In genomic region chr3R:24294784-24295555, dm6 we compare ENCODE assay signal across 1 fruit fly cellular context.
A peak's percentile ranks its signal among the peaks of the same experiment; 100 is the strongest.
TF ChIP-seq lines count a peak whose summit lies in the region.

TSS of gene crb (plus strand) at chr3R:24295078.

TF ChIP-seq in whole organism, embryonic, 481 proteins besides CTCF, POLR2A, EP300 and RAD21 (continued from another document and continues in another):
- TF ChIP-seq Camta (GFP tag; optimal IDR thresholded peaks at IDR 0.05; lab: Kevin White, UChicago) (peak; percentile 44), CG12769 (tag; optimal IDR thresholded peaks at IDR 0.05; lab: Kevin White, UChicago) (peak; percentile 69), Awh (GFP tag; IDR thresholded peaks at IDR 0.05; lab: Robert Waterston, UW) (0 out of 2 replicates have a peak, but pooled peaks have one; percentile 29), Mad (GFP tag; optimal IDR thresholded peaks at IDR 0.05; lab: Kevin White, UChicago) (peak; percentile 42), abd-A (tag; optimal IDR thresholded peaks at IDR 0.05; lab: Kevin White, UChicago) (no peak), seq (GFP tag; IDR thresholded peaks at IDR 0.05; lab: Robert Waterston, UW) (no peak), p53 (GFP tag; optimal IDR thresholded peaks at IDR 0.05; lab: Kevin White, UChicago) (peak; percentile 22), TFAM (GFP tag; optimal IDR thresholded peaks at IDR 0.05; lab: Kevin White, UChicago) (no peak), sr (GFP tag; IDR thresholded peaks at IDR 0.05; lab: Robert Waterston, UW) (0 out of 3 replicates have a peak, but pooled peaks have one; percentile 41), repo (GFP tag; optimal IDR thresholded peaks at IDR 0.05; lab: Kevin White, UChicago) (peak; percentile 19), Asciz (GFP tag; optimal IDR thresholded peaks at IDR 0.05; lab: Kevin White, UChicago) (no peak), Bteb2 (GFP tag; optimal IDR thresholded peaks at IDR 0.05; lab: Kevin White, UChicago) (peak; percentile 29), B-H2 (GFP tag; optimal IDR thresholded peaks at IDR 0.05; lab: Kevin White, UChicago) (peak; percentile 73), ems (GFP tag; optimal IDR thresholded peaks at IDR 0.05; lab: Kevin White, UChicago) (peak; percentile 46), Usf (GFP tag; optimal IDR thresholded peaks at IDR 0.05; lab: Kevin White, UChicago) (no peak), ewg (GFP tag; optimal IDR thresholded peaks at IDR 0.05; lab: Kevin White, UChicago) (peak; percentile 5), Nf-YC (tag; optimal IDR thresholded peaks at IDR 0.05; lab: Kevin White, UChicago) (peak; percentile 49), NC2β (GFP tag; optimal IDR thresholded peaks at IDR 0.05; lab: Kevin White, UChicago) (peak; percentile 72), sc (optimal IDR thresholded peaks at IDR 0.05; lab: Kevin White, UChicago) (no peak), sc (GFP tag; optimal IDR thresholded peaks at IDR 0.05; lab: Kevin White, UChicago) (no peak), vfl (GFP tag; optimal IDR thresholded peaks at IDR 0.05; lab: Kevin White, UChicago) (peak; percentile 26), Dek (tag; optimal IDR thresholded peaks at IDR 0.05; lab: Kevin White, UChicago) (peak; percentile 54), CG8290 (GFP tag; optimal IDR thresholded peaks at IDR 0.05; lab: Kevin White, UChicago) (peak; percentile 36), CG8290 (tag; optimal IDR thresholded peaks at IDR 0.05; lab: Kevin White, UChicago) (peak in 1 of 2 experiments; percentile 91), CG3847 (GFP tag; IDR thresholded peaks at IDR 0.05; lab: Robert Waterston, UW) (peak; percentile 68), CG4820 (GFP tag; optimal IDR thresholded peaks at IDR 0.05; lab: Kevin White, UChicago) (peak; percentile 35), CG34376 (GFP tag; optimal IDR thresholded peaks at IDR 0.05; lab: Kevin White, UChicago) (peak; percentile 61), so (GFP tag; IDR thresholded peaks at IDR 0.05; lab: Robert Waterston, UW) (peak; percentile 57; the same call in 1 of the 3 replicates), CrebB (tag; optimal IDR thresholded peaks at IDR 0.05; lab: Kevin White, UChicago) (peak; percentile 67), CG4404 (GFP tag; IDR thresholded peaks at IDR 0.05; lab: Robert Waterston, UW) (no peak), psq (GFP tag; optimal IDR thresholded peaks at IDR 0.05; lab: Kevin White, UChicago) (no peak), gsb-n (tag; optimal IDR thresholded peaks at IDR 0.05; lab: Kevin White, UChicago) (peak; percentile 45), CG6854 (GFP tag; optimal IDR thresholded peaks at IDR 0.05; lab: Kevin White, UChicago) (peak; percentile 11), HmgD (GFP tag; optimal IDR thresholded peaks at IDR 0.05; lab: Kevin White, UChicago) (peak; percentile 47), Doc3 (GFP tag; IDR thresholded peaks at IDR 0.05; lab: Robert Waterston, UW; ENCODE audit: partially characterized antibody) (no peak), CG15696 (tag; optimal IDR thresholded peaks at IDR 0.05; lab: Kevin White, UChicago) (peak; percentile 4), kni (GFP tag; optimal IDR thresholded peaks at IDR 0.05; lab: Kevin White, UChicago) (peak; percentile 5), CG8944 (GFP tag; optimal IDR thresholded peaks at IDR 0.05; lab: Kevin White, UChicago) (peak; percentile 35), CG12219 (GFP tag; optimal IDR thresholded peaks at IDR 0.05; lab: Kevin White, UChicago) (no peak), Ets65A (GFP tag; lab: Kevin White, UChicago) (peak; percentile 63), CkIIα-i1 (GFP tag; IDR thresholded peaks at IDR 0.05; lab: Robert Waterston, UW) (no peak), hbn (GFP tag; IDR thresholded peaks at IDR 0.05; lab: Robert Waterston, UW; ENCODE audit: partially characterized antibody) (peak; percentile 37), CG7839 (tag; optimal IDR thresholded peaks at IDR 0.05; lab: Kevin White, UChicago) (peak; percentile 55), Opbp (GFP tag; IDR thresholded peaks at IDR 0.05; lab: Robert Waterston, UW; ENCODE audit: partially characterized antibody) (peak; percentile 74; the same call in 2 of the 3 replicates), cato (GFP tag; optimal IDR thresholded peaks at IDR 0.05; lab: Kevin White, UChicago; ENCODE audit: borderline replicate concordance) (no peak), CG9797 (GFP tag; optimal IDR thresholded peaks at IDR 0.05; lab: Kevin White, UChicago) (peak; percentile 71), CG1647 (GFP tag; optimal IDR thresholded peaks at IDR 0.05; lab: Kevin White, UChicago) (no peak), CG7928 (GFP tag; optimal IDR thresholded peaks at IDR 0.05; lab: Kevin White, UChicago) (no peak), zen2 (GFP tag; IDR thresholded peaks at IDR 0.05; lab: Robert Waterston, UW; ENCODE audit: partially characterized antibody) (peak; percentile 53; the same call in 2 of the 3 replicates), CG4854 (GFP tag; optimal IDR thresholded peaks at IDR 0.05; lab: Kevin White, UChicago) (peak; percentile 13), CG17802 (tag; optimal IDR thresholded peaks at IDR 0.05; lab: Kevin White, UChicago) (no peak), CG43689 (GFP tag; IDR thresholded peaks at IDR 0.05; lab: Robert Waterston, UW) (no peak), B-H1 (GFP tag; IDR thresholded peaks at IDR 0.05; lab: Robert Waterston, UW) (peak; percentile 18; the same call in 1 of the 3 replicates), Rx (GFP tag; IDR thresholded peaks at IDR 0.05; lab: Robert Waterston, UW) (no peak), pnt (GFP tag; optimal IDR thresholded peaks at IDR 0.05; lab: Kevin White, UChicago) (no peak), CG11504 (tag; optimal IDR thresholded peaks at IDR 0.05; lab: Kevin White, UChicago) (peak; percentile 60), CG12391 (tag; optimal IDR thresholded peaks at IDR 0.05; lab: Kevin White, UChicago) (peak; percentile 61), lola (GFP tag; optimal IDR thresholded peaks at IDR 0.05; lab: Kevin White, UChicago) (peak in 1 of 3 experiments; percentile 19), ro (GFP tag; IDR thresholded peaks at IDR 0.05; lab: Robert Waterston, UW) (no peak), hb (GFP tag; IDR thresholded peaks at IDR 0.05; lab: Robert Waterston, UW; ENCODE audit: partially characterized antibody) (0 out of 3 replicates have a peak, but pooled peaks have one; percentile 57), NK7.1 (GFP tag; optimal IDR thresholded peaks at IDR 0.05; lab: Kevin White, UChicago) (no peak), kay (GFP tag; optimal IDR thresholded peaks at IDR 0.05; lab: Kevin White, UChicago) (peak; percentile 1), run (tag; optimal IDR thresholded peaks at IDR 0.05; lab: Kevin White, UChicago) (peak; percentile 30), kah (GFP tag; optimal IDR thresholded peaks at IDR 0.05; lab: Kevin White, UChicago) (no peak), CG11560 (tag; IDR thresholded peaks at IDR 0.05; lab: Robert Waterston, UW) (no peak), CG4424 (GFP tag; optimal IDR thresholded peaks at IDR 0.05; lab: Kevin White, UChicago) (peak; percentile 48), CG10274 (GFP tag; optimal IDR thresholded peaks at IDR 0.05; lab: Kevin White, UChicago) (no peak), CG3281 (GFP tag; optimal IDR thresholded peaks at IDR 0.05; lab: Kevin White, UChicago) (peak; percentile 43), CG18262 (tag; optimal IDR thresholded peaks at IDR 0.05; lab: Kevin White, UChicago) (peak; percentile 38), gcm2 (GFP tag; optimal IDR thresholded peaks at IDR 0.05; lab: Kevin White, UChicago) (peak; percentile 17), croc (GFP tag; conservative IDR thresholded peaks at IDR 0.05; lab: Robert Waterston, UW) (no peak), Vsx1 (GFP tag; optimal IDR thresholded peaks at IDR 0.05; lab: Kevin White, UChicago) (no peak), CG4282 (GFP tag; optimal IDR thresholded peaks at IDR 0.05; lab: Kevin White, UChicago) (peak; percentile 94), CG6272 (GFP tag; IDR thresholded peaks at IDR 0.05; lab: Robert Waterston, UW) (0 out of 2 replicates have a peak, but pooled peaks have one; percentile 22), Dad (GFP tag; optimal IDR thresholded peaks at IDR 0.05; lab: Kevin White, UChicago) (peak; percentile 44), CG13424 (tag; optimal IDR thresholded peaks at IDR 0.05; lab: Kevin White, UChicago) (peak; percentile 35), Hmx (GFP tag; optimal IDR thresholded peaks at IDR 0.05; lab: Kevin White, UChicago) (no peak), otp (GFP tag; IDR thresholded peaks at IDR 0.05; lab: Robert Waterston, UW) (peak; percentile 33; the same call in 1 of the 3 replicates), CG7556 (GFP tag; optimal IDR thresholded peaks at IDR 0.05; lab: Kevin White, UChicago) (peak; percentile 37), CG6254 (GFP tag; optimal IDR thresholded peaks at IDR 0.05; lab: Kevin White, UChicago) (no peak), CG7963 (GFP tag; IDR thresholded peaks at IDR 0.05; lab: Robert Waterston, UW; ENCODE audit: partially characterized antibody) (peak; percentile 42; the same call in 1 of the 3 replicates), Antp (GFP tag; optimal IDR thresholded peaks at IDR 0.05; lab: Kevin White, UChicago) (peak; percentile 54), ara (GFP tag; IDR thresholded peaks at IDR 0.05; lab: Robert Waterston, UW) (peak; percentile 53), CG33213 (GFP tag; optimal IDR thresholded peaks at IDR 0.05; lab: Kevin White, UChicago) (peak; percentile 65), CG7786 (GFP tag; optimal IDR thresholded peaks at IDR 0.05; lab: Kevin White, UChicago) (no peak), CG9437 (GFP tag; optimal IDR thresholded peaks at IDR 0.05; lab: Kevin White, UChicago) (peak; percentile 36), emc (GFP tag; optimal IDR thresholded peaks at IDR 0.05; lab: Kevin White, UChicago) (no peak), ash1 (GFP tag; optimal IDR thresholded peaks at IDR 0.05; lab: Kevin White, UChicago) (peak; percentile 27), Hsf (GFP tag; optimal IDR thresholded peaks at IDR 0.05; lab: Kevin White, UChicago) (peak; percentile 50), tna (GFP tag; IDR thresholded peaks at IDR 0.05; lab: Robert Waterston, UW; ENCODE audit: partially characterized antibody) (0 out of 2 replicates have a peak, but pooled peaks have one; percentile 26), chif (GFP tag; optimal IDR thresholded peaks at IDR 0.05; lab: Kevin White, UChicago) (peak; percentile 14 to 32), cg (GFP tag; optimal IDR thresholded peaks at IDR 0.05; lab: Kevin White, UChicago) (peak; percentile 85), sna (GFP tag; IDR thresholded peaks at IDR 0.05; lab: Robert Waterston, UW; ENCODE audit: partially characterized antibody) (0 out of 2 replicates have a peak, but pooled peaks have one; percentile 12), dmrt11E (tag; optimal IDR thresholded peaks at IDR 0.05; lab: Kevin White, UChicago) (peak; percentile 39), Chrac-16 (GFP tag; optimal IDR thresholded peaks at IDR 0.05; lab: Kevin White, UChicago) (peak; percentile 41), CG31365 (tag; optimal IDR thresholded peaks at IDR 0.05; lab: Kevin White, UChicago) (peak; percentile 11), CG2202 (tag; optimal IDR thresholded peaks at IDR 0.05; lab: Kevin White, UChicago) (peak; percentile 22), maf-S (GFP tag; optimal IDR thresholded peaks at IDR 0.05; lab: Kevin White, UChicago) (peak; percentile 60), CG34224 (GFP tag; IDR thresholded peaks at IDR 0.05; lab: Robert Waterston, UW; ENCODE audit: partially characterized antibody) (peak; percentile 64; the same call in 2 of the 3 replicates), Jarid2 (GFP tag; optimal IDR thresholded peaks at IDR 0.05; lab: Kevin White, UChicago) (peak; percentile 94), CG11695 (GFP tag; IDR thresholded peaks at IDR 0.05; lab: Robert Waterston, UW) (no peak), pan (optimal IDR thresholded peaks at IDR 0.05; lab: Kevin White, UChicago) (no peak), pan (GFP tag; optimal IDR thresholded peaks at IDR 0.05 in 1 of 2, IDR thresholded peaks at IDR 0.05 in 1 of 2) (peak in 1 of 2 experiments; percentile 44), Max (GFP tag; optimal IDR thresholded peaks at IDR 0.05; lab: Kevin White, UChicago) (peak; percentile 43), bbx (GFP tag; IDR thresholded peaks at IDR 0.05; lab: Robert Waterston, UW; ENCODE audit: partially characterized antibody) (peak; percentile 77), Oli (tag; optimal IDR thresholded peaks at IDR 0.05; lab: Kevin White, UChicago) (no peak), twi (tag; optimal IDR thresholded peaks at IDR 0.05; lab: Kevin White, UChicago) (no peak), wdn (GFP tag; IDR thresholded peaks at IDR 0.05; lab: Robert Waterston, UW) (no peak), nmo (GFP tag; optimal IDR thresholded peaks at IDR 0.05; lab: Kevin White, UChicago) (peak; percentile 58), slbo (GFP tag; IDR thresholded peaks at IDR 0.05; lab: Robert Waterston, UW) (peak; percentile 64), peb (GFP tag; IDR thresholded peaks at IDR 0.05; lab: Robert Waterston, UW) (no peak), nau (GFP tag; optimal IDR thresholded peaks at IDR 0.05; lab: Kevin White, UChicago) (peak; percentile 12), CG6175 (GFP tag; IDR thresholded peaks at IDR 0.05; lab: Robert Waterston, UW) (no peak), Sry-δ (GFP tag; optimal IDR thresholded peaks at IDR 0.05; lab: Kevin White, UChicago) (peak; percentile 18), NfI (GFP tag; optimal IDR thresholded peaks at IDR 0.05; lab: Kevin White, UChicago) (peak; percentile 36), bigmax (GFP tag; optimal IDR thresholded peaks at IDR 0.05; lab: Kevin White, UChicago) (peak; percentile 5), ranshi (GFP tag; IDR thresholded peaks at IDR 0.05; lab: Robert Waterston, UW) (peak; percentile 59; the same call in 1 of the 2 replicates), sug (tag; optimal IDR thresholded peaks at IDR 0.05; lab: Kevin White, UChicago) (peak; percentile 62), Dip3 (GFP tag; optimal IDR thresholded peaks at IDR 0.05; lab: Kevin White, UChicago) (peak; percentile 38), ap (GFP tag; IDR thresholded peaks at IDR 0.05; lab: Robert Waterston, UW) (no peak), unpg (GFP tag; optimal IDR thresholded peaks at IDR 0.05; lab: Kevin White, UChicago) (peak; percentile 65), CG10209 (GFP tag; optimal IDR thresholded peaks at IDR 0.05; lab: Kevin White, UChicago) (peak; percentile 53), CG42726 (GFP tag; IDR thresholded peaks at IDR 0.05; lab: Robert Waterston, UW; ENCODE audit: partially characterized antibody) (peak; percentile 59; the same call in 1 of the 2 replicates), CG11696 (GFP tag; IDR thresholded peaks at IDR 0.05; lab: Robert Waterston, UW) (no peak), ttk (GFP tag; IDR thresholded peaks at IDR 0.05; lab: Robert Waterston, UW) (peak; percentile 48; the same call in 1 of the 2 replicates), crol (GFP tag; IDR thresholded peaks at IDR 0.05; lab: Robert Waterston, UW) (no peak; the same call in 1 of the 2 replicates), CG13775 (GFP tag; optimal IDR thresholded peaks at IDR 0.05; lab: Kevin White, UChicago) (peak; percentile 51), sob (GFP tag; IDR thresholded peaks at IDR 0.05; lab: Robert Waterston, UW) (peak; percentile 67)
